Worm (Caenorhabditis elegans): ENCODE results near the gene T05E12.6.

DNA sequence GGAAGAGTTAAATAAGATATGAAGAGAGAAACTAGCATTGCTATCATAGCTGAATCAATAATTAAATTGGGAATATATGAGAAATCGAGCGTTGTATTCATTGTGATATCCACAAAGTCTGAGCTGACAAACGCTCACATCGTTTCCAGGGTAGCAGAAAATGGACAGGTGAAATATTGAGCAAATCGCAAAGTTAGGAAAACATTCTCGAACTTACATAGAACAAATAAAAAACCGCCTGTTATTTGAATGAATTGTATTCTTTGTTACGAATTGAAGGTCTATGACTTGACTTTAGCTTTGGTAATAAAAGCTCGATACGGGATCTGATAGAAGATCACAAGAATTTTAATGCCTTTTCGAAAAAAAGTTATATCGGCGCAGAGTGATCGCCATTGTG, 53.4 kb downstream of the T05E12.6 start, which contains the start of gene srz-94:
- TF ChIP-seq unc-39 (tag; optimal IDR thresholded peaks at IDR 0.05) (no peak), jun-1 (tag; optimal IDR thresholded peaks at IDR 0.05) (no peak), skn-1 (tag; optimal IDR thresholded peaks at IDR 0.05) (no peak), snpc-4 (tag; optimal IDR thresholded peaks at IDR 0.05) (no peak), nhr-237 (tag; optimal IDR thresholded peaks at IDR 0.05) (no peak), pqm-1 (tag; optimal IDR thresholded peaks at IDR 0.05) (no peak), nhr-11 (tag; optimal IDR thresholded peaks at IDR 0.05) (no peak), ztf-11 (tag; optimal IDR thresholded peaks at IDR 0.05) (no peak), R02D3.7 (tag; optimal IDR thresholded peaks at IDR 0.05) (no peak), ZK546.5 (tag; optimal IDR thresholded peaks at IDR 0.05) (no peak)

Data from whole organism, L3 larva.